Worm (Caenorhabditis elegans) whole organism, L2 larva: ENCODE results near the gene C28H8.3.

Source experiments
- F13H6.1 ChIP-seq: sonication (generic microtip); optimal IDR thresholded peaks from 2 replicates; lab custom pipeline; 2016; ENCODE audit warnings: missing genetic modification characterization, missing compliant biosample characterization
- R02D3.7 ChIP-seq: fragments of 150-350 bp; optimal IDR thresholded peaks from 2 replicates; lab custom pipeline; 2014; ENCODE audit warnings: missing biosample characterization, missing genetic modification characterization
- Y55F3AM.14 ChIP-seq: fragments of 200-800 bp; sonication (Bioruptor generic); optimal IDR thresholded peaks from 2 replicates; lab custom pipeline; 2018; ENCODE audit warnings: mild to moderate bottlenecking, missing genetic modification characterization, missing compliant biosample characterization
- ZK546.5 ChIP-seq: sonication (generic microtip); optimal IDR thresholded peaks from 2 replicates; lab custom pipeline; 2017; ENCODE audit warnings: missing biosample characterization, missing genetic modification characterization
- alr-1 ChIP-seq: fragments of 150-350 bp; optimal IDR thresholded peaks from 2 replicates; lab custom pipeline; 2014; ENCODE audit warnings: missing biosample characterization, missing genetic modification characterization
- aly-2 ChIP-seq: fragments of 150-350 bp; optimal IDR thresholded peaks from 2 replicates; lab custom pipeline; 2014; ENCODE audit warnings: missing biosample characterization, missing genetic modification characterization
- blmp-1 ChIP-seq: sonication (generic microtip); optimal IDR thresholded peaks from 2 replicates; lab custom pipeline; 2017; ENCODE audit warnings: missing genetic modification characterization, mild to moderate bottlenecking, missing compliant biosample characterization, antibody characterized with exemption, moderate library complexity; ENCODE audit not compliant: insufficient read depth
- crh-2 ChIP-seq: sonication (generic microtip); optimal IDR thresholded peaks from 2 replicates; lab custom pipeline; 2017; ENCODE audit warnings: missing biosample characterization, missing genetic modification characterization
- dmd-4 ChIP-seq: sonication (generic microtip); optimal IDR thresholded peaks from 2 replicates; lab custom pipeline; 2017; ENCODE audit warnings: missing biosample characterization, missing genetic modification characterization
- egl-27 ChIP-seq: sonication (generic microtip); optimal IDR thresholded peaks from 3 replicates; lab custom pipeline; 2017; ENCODE audit warnings: missing biosample characterization, missing genetic modification reagents, missing genetic modification characterization
- fos-1 ChIP-seq: fragments of 150-350 bp; optimal IDR thresholded peaks from 2 replicates; lab custom pipeline; 2014; ENCODE audit warnings: missing biosample characterization, missing genetic modification characterization
- gmeb-1 ChIP-seq: fragments of 150-350 bp; optimal IDR thresholded peaks from 2 replicates; lab custom pipeline; 2014; ENCODE audit warnings: missing biosample characterization, missing genetic modification characterization
- lin-11 ChIP-seq: fragments of 150-350 bp; sonication (generic microtip); optimal IDR thresholded peaks from 2 replicates; lab custom pipeline; 2014; ENCODE audit warnings: missing biosample characterization, missing genetic modification characterization, inconsistent platforms, mixed read lengths
- lin-13 ChIP-seq: fragments of 150-350 bp; optimal IDR thresholded peaks from 2 replicates; lab custom pipeline; 2014; ENCODE audit warnings: missing biosample characterization, missing genetic modification reagents, missing genetic modification characterization
- lin-39 ChIP-seq: fragments of 150-350 bp; optimal IDR thresholded peaks from 2 replicates; lab custom pipeline; 2014; ENCODE audit warnings: missing biosample characterization, missing genetic modification reagents, missing genetic modification characterization
- lsy-2 ChIP-seq, 2 experiments: fragments of 150-350 bp in 1 of 2; sonication (generic microtip) in 1 of 2; optimal IDR thresholded peaks; 2 replicates each; lab custom pipeline; 2014 to 2017; ENCODE audit warnings: missing biosample characterization in 2 of 2, missing genetic modification characterization in 2 of 2
- mbf-1 ChIP-seq: sonication (generic microtip); optimal IDR thresholded peaks from 2 replicates; lab custom pipeline; 2017; ENCODE audit warnings: missing biosample characterization, missing genetic modification characterization
- mdl-1 ChIP-seq, 2 experiments: fragments of 150-350 bp in 1 of 2; sonication (generic microtip) in 1 of 2; optimal IDR thresholded peaks; 2 replicates each; lab custom pipeline; 2017; ENCODE audit warnings: missing biosample characterization in 2 of 2, missing genetic modification characterization in 2 of 2
- nhr-10 ChIP-seq: sonication (generic microtip); optimal IDR thresholded peaks from 2 replicates; lab custom pipeline; 2017; ENCODE audit warnings: missing biosample characterization, missing genetic modification characterization
- nhr-11 ChIP-seq: fragments of 150-350 bp; optimal IDR thresholded peaks from 2 replicates; lab custom pipeline; 2014; ENCODE audit warnings: missing biosample characterization, missing genetic modification characterization
- nhr-12 ChIP-seq: fragments of 150-350 bp; optimal IDR thresholded peaks from 2 replicates; lab custom pipeline; 2014; ENCODE audit warnings: missing biosample characterization, missing genetic modification characterization
- nhr-129 ChIP-seq: fragments of 150-350 bp; optimal IDR thresholded peaks from 2 replicates; lab custom pipeline; 2014; ENCODE audit warnings: missing biosample characterization, missing genetic modification characterization
- nhr-21 ChIP-seq: fragments of 150-350 bp; optimal IDR thresholded peaks from 2 replicates; lab custom pipeline; 2014; ENCODE audit warnings: missing biosample characterization, missing genetic modification characterization
- nhr-23 ChIP-seq: fragments of 150-350 bp; optimal IDR thresholded peaks from 2 replicates; lab custom pipeline; 2014; ENCODE audit warnings: missing biosample characterization, missing genetic modification reagents, missing genetic modification characterization
- nhr-25 ChIP-seq: fragments of 150-350 bp; sonication (generic microtip); optimal IDR thresholded peaks from 3 replicates; lab custom pipeline; 2014; ENCODE audit warnings: missing biosample characterization, missing genetic modification characterization
- nhr-6 ChIP-seq: fragments of 150-350 bp; optimal IDR thresholded peaks from 2 replicates; lab custom pipeline; 2014; ENCODE audit warnings: missing biosample characterization, missing genetic modification characterization
- nhr-77 ChIP-seq: fragments of 150-350 bp; optimal IDR thresholded peaks from 2 replicates; lab custom pipeline; 2014; ENCODE audit warnings: missing biosample characterization, missing genetic modification characterization
- peb-1 ChIP-seq: fragments of 150-350 bp; optimal IDR thresholded peaks from 2 replicates; lab custom pipeline; 2014; ENCODE audit warnings: missing biosample characterization, missing genetic modification characterization
- skn-1 ChIP-seq: sonication (generic microtip); optimal IDR thresholded peaks from 2 replicates; lab custom pipeline; 2017; ENCODE audit warnings: missing biosample characterization, missing genetic modification characterization
- sma-3 ChIP-seq: sonication (generic microtip); optimal IDR thresholded peaks from 2 replicates; lab custom pipeline; 2016; ENCODE audit warnings: missing genetic modification reagents, missing genetic modification characterization, missing compliant biosample characterization
- sma-9 ChIP-seq, 2 experiments: fragments of 150-350 bp in 1 of 2; sonication (generic microtip) in 1 of 2; optimal IDR thresholded peaks; 2 replicates each; lab custom pipeline; 2014 to 2016; ENCODE audit warnings: missing genetic modification characterization in 2 of 2, mild to moderate bottlenecking in 1 of 2, missing biosample characterization in 1 of 2, missing compliant biosample characterization in 1 of 2, missing genetic modification reagents in 1 of 2, moderate library complexity in 1 of 2
- unc-39 ChIP-seq: fragments of 150-350 bp; optimal IDR thresholded peaks from 2 replicates; lab custom pipeline; 2014; ENCODE audit warnings: missing biosample characterization, missing genetic modification characterization
- unc-55 ChIP-seq: fragments of 150-350 bp; sonication (generic microtip); optimal IDR thresholded peaks from 3 replicates; lab custom pipeline; 2014; ENCODE audit warnings: missing biosample characterization, missing genetic modification reagents, missing genetic modification characterization
- unc-62 ChIP-seq: fragments of 150-350 bp; optimal IDR thresholded peaks from 2 replicates; lab custom pipeline; 2014; ENCODE audit warnings: missing biosample characterization, missing genetic modification reagents, missing genetic modification characterization
- ztf-4 ChIP-seq: fragments of 150-350 bp; optimal IDR thresholded peaks from 2 replicates; lab custom pipeline; 2014; ENCODE audit warnings: missing biosample characterization, missing genetic modification characterization

Gene C28H8.3

DNA sequence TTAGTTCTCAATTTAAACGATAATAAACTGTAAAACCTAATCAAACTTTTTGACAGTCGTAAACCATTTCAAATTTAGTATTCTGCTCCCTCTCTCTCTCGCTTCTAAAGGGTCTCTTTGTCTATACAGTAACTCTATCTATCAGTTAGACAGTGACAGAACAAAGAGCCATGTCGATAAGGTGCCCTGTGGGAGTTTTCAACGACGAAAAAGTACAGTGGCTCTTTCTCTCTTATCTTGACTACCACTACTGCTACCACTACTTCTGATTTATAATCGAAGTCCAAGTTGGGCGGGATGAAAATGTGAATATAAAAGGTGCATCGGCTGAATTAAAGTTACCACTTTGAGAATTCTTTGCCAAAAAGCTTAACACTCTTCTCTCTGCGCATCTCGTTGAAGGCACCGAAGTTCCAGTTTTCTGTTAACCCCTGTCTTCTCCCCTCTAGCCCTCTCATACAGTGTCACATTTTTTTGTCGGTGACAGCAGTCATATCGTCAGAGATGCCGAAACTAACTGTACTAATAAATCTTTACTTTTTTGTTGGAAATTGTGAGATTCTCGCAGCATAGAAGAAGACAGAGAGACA lies 42.4 kb downstream of the C28H8.3 start:
- TF ChIP-seq blmp-1 (no peak), F13H6.1 (tag; lab: Kevin White, UChicago) (peak; percentile 15), nhr-77 (tag; lab: Kevin White, UChicago) (no peak), nhr-21 (no peak), skn-1 (tag; lab: Kevin White, UChicago) (no peak), mbf-1 (no peak), nhr-25 (tag; lab: Kevin White, UChicago) (no peak), crh-2 (no peak)

DNA sequence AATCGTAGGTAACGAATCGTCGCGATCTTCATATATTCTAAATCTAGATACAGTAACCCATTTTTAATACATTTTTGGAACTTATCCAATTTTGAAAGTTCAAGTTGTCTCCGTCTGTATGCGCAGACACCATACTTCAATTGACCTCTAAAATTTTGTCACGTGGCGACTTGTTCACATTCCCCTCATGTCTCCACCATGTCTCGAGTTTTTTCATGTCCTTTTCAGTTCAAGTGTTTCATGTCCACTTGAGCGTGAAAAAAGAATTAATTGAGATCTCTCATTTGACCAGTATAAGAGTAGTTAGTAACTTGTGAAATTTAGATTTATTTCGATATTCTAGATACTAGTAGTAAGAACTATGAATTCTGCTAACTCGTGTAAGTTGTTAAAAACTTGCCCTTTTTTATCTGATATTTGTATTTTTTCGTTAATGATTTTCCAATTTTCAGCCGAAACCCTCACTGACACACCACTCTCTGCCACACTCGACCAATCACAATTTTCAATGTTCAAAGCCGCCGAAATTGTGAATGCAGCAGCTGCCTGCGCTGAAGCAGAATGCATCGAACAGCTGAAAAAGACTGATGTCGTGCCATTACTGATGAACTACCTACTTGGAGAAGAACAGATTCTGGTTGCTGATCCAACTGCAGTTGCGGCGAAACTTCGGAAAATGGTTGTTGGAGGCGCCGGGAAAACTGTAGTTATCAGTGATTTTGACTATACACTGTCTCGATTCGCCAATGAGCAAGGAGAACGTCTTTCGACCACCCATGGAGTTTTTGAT lies 43.3 kb downstream of the C28H8.3 start:
- TF ChIP-seq blmp-1 = peak; percentile 18
- no peak for TF ChIP-seq unc-55 (GFP tag; lab: Kevin White, UChicago)
- no peak for TF ChIP-seq Y55F3AM.14 (GFP tag; lab: Kevin White, UChicago)
- peak; percentile 83 for TF ChIP-seq nhr-25 (tag; lab: Kevin White, UChicago)
- TF ChIP-seq crh-2 = peak; percentile 25
- TF ChIP-seq R02D3.7 (tag; lab: Kevin White, UChicago) = no peak
- no peak for TF ChIP-seq unc-62 (GFP tag; lab: Kevin White, UChicago)
- no peak for TF ChIP-seq nhr-10 (tag; lab: Kevin White, UChicago)
- peak; percentile 69 for TF ChIP-seq sma-3 (GFP tag; lab: Kevin White, UChicago)
- TF ChIP-seq sma-9 (GFP tag; optimal IDR thresholded peaks at IDR 0.05; lab: Kevin White, UChicago) = peak; percentile 77
- TF ChIP-seq sma-9 (tag; optimal IDR thresholded peaks at IDR 0.05; lab: Kevin White, UChicago) = no peak
- peak in 1 of 2 experiments; percentile 38 for TF ChIP-seq lsy-2 (tag; optimal IDR thresholded peaks at IDR 0.05; lab: Kevin White, UChicago)
- no peak for TF ChIP-seq gmeb-1 (tag; lab: Kevin White, UChicago)
- peak; percentile 12 for TF ChIP-seq fos-1
- TF ChIP-seq nhr-6 (tag; lab: Kevin White, UChicago) = peak; percentile 57
- peak; percentile 12 to 43 for TF ChIP-seq mdl-1 (tag; optimal IDR thresholded peaks at IDR 0.05; lab: Kevin White, UChicago)
- peak; percentile 60 for TF ChIP-seq nhr-129

DNA sequence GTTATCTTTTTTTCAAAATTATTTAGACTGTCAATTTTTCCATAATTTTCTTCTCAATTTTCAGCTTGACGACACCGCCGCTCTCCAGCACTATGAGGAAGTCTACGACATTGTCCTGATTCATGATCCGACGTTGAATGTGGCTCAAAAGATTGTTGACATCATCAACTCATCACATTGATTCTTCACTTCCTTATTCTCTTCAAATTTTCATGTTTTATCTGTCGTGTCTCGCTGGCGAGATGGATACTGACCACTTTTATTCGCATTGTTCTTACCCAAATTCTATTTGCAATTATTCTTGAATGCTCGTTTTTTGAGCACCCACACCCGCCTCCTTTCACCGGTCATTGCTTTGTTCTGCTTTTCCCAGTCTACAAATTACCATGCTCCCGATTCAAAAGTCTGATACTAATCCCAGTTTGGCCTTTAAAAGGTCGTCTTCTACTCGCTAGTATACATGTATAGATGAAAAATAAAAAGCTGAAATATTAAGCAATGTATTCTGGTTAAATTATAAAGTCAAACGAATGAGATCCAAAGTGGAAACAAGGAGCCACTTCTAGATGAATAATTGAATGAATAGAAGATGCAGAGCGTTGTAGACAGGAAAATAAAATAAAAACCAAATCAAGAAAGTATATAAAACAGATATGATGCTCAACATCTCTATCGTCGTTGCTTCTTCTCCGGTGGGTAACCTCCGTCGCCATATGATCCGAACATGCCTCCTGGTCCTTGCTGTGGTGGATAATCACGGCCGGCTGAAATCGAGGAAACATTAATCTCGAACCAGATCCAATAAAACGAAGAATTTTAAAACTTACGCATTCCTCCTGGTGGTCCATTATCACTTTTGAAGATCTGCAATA lies 44.8 kb downstream of the C28H8.3 start:
- no peak for TF ChIP-seq lin-13 (GFP tag; lab: Kevin White, UChicago)
- TF ChIP-seq nhr-23 = no peak
- TF ChIP-seq nhr-12 (tag; lab: Kevin White, UChicago) = no peak
- no peak for TF ChIP-seq ZK546.5 (tag; lab: Kevin White, UChicago)
- TF ChIP-seq mdl-1 (tag; optimal IDR thresholded peaks at IDR 0.05; lab: Kevin White, UChicago) = no peak
- TF ChIP-seq fos-1 = no peak
- no peak for TF ChIP-seq aly-2 (tag; lab: Kevin White, UChicago)
- no peak for TF ChIP-seq unc-39
- peak; percentile 16 for TF ChIP-seq blmp-1
- peak; percentile 70 for TF ChIP-seq ztf-4 (tag; lab: Kevin White, UChicago)
- no peak for TF ChIP-seq nhr-21
- TF ChIP-seq lsy-2 (tag; optimal IDR thresholded peaks at IDR 0.05; lab: Kevin White, UChicago) = no peak
- TF ChIP-seq nhr-25 (tag; lab: Kevin White, UChicago) = peak; percentile 68
- no peak for TF ChIP-seq lin-39 (tag; lab: Kevin White, UChicago)

DNA sequence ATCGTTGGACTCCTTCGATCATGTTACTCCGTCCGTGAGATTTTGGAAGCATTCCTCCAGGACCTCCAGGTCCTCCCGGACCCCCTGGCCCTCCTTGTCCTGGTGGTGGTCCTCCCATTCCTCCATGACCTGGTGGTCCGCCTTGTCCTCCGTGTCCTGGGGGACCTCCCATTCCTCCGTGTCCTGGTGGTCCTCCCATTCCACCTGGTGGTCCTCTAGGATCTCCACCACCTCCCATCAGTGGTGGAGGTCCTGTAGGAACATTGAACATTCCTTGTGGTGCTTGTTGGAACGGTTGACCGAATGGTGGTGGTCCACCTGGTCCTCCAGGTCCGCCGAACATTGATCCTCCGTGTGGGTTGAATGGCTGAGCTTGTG lies 45.4 kb downstream of the C28H8.3 start:
- TF ChIP-seq unc-55 (GFP tag; lab: Kevin White, UChicago) (no peak), nhr-6 (tag; lab: Kevin White, UChicago) (no peak), lin-39 (tag; lab: Kevin White, UChicago) (no peak), Y55F3AM.14 (GFP tag; lab: Kevin White, UChicago) (no peak), fos-1 (no peak), dmd-4 (tag; lab: Kevin White, UChicago) (no peak), nhr-129 (no peak), F13H6.1 (tag; lab: Kevin White, UChicago) (no peak), alr-1 (no peak), nhr-21 (no peak), egl-27 (tag; lab: Kevin White, UChicago) (no peak), nhr-11 (tag; lab: Kevin White, UChicago) (no peak), nhr-10 (tag; lab: Kevin White, UChicago) (no peak), peb-1 (no peak), nhr-77 (tag; lab: Kevin White, UChicago) (no peak), nhr-25 (tag; lab: Kevin White, UChicago) (no peak), unc-62 (GFP tag; lab: Kevin White, UChicago) (no peak), nhr-23 (no peak), lin-11 (tag; lab: Kevin White, UChicago) (no peak)
